Fruit fly (Drosophila melanogaster): ENCODE results near the gene CG14377.
A peak's percentile ranks its signal among the peaks of the same experiment; 100 is the strongest.

Gene CG14377

dm6 chr3R:13364175-13365174 is 33.2 kb upstream of the CG14377 start, which contains the start of gene Dic1 (continued):
- peak; percentile 66 for TF ChIP-seq fkh (GFP tag; optimal IDR thresholded peaks at IDR 0.05)
- peak; percentile 96 for TF ChIP-seq CG8119 (GFP tag; IDR thresholded peaks at IDR 0.05)
- peak; percentile 79 for TF ChIP-seq CG1621 (tag; optimal IDR thresholded peaks at IDR 0.05)
- TF ChIP-seq Sox14 (GFP tag; optimal IDR thresholded peaks at IDR 0.05), result peak; percentile 96
- peak; percentile 78 to 98 for TF ChIP-seq salr (GFP tag; optimal IDR thresholded peaks at IDR 0.05)
- peak; percentile 93 for TF ChIP-seq Ets21C (GFP tag; optimal IDR thresholded peaks at IDR 0.05)
- peak; percentile 85 for TF ChIP-seq fd85E (GFP tag; optimal IDR thresholded peaks at IDR 0.05)
- TF ChIP-seq CG8632 (GFP tag; optimal IDR thresholded peaks at IDR 0.05), result peak; percentile 98
- TF ChIP-seq fd59A (GFP tag; optimal IDR thresholded peaks at IDR 0.05), result peak; percentile 92
- TF ChIP-seq lz (GFP tag; optimal IDR thresholded peaks at IDR 0.05), result peak; percentile 97
- peak; percentile 95 for TF ChIP-seq CG6808 (GFP tag; optimal IDR thresholded peaks at IDR 0.05)
- TF ChIP-seq vri (GFP tag; optimal IDR thresholded peaks at IDR 0.05), result peak; percentile 87
- TF ChIP-seq CG6276 (GFP tag; optimal IDR thresholded peaks at IDR 0.05), result peak; percentile 98
- peak; percentile 100 for TF ChIP-seq Eip78C (GFP tag)
- peak; percentile 92 for TF ChIP-seq CG7368 (GFP tag; optimal IDR thresholded peaks at IDR 0.05)
- peak; percentile 87 for TF ChIP-seq Gug (GFP tag; IDR thresholded peaks at IDR 0.05)
- TF ChIP-seq Met (GFP tag; optimal IDR thresholded peaks at IDR 0.05), result peak; percentile 97
- peak; percentile 99 for TF ChIP-seq CG32006 (GFP tag; optimal IDR thresholded peaks at IDR 0.05)
- peak; percentile 95 for TF ChIP-seq dac (GFP tag; optimal IDR thresholded peaks at IDR 0.05)
- peak; percentile 89 for TF ChIP-seq Eip93F (GFP tag; optimal IDR thresholded peaks at IDR 0.05)
- peak; percentile 97 for TF ChIP-seq achi (GFP tag; optimal IDR thresholded peaks at IDR 0.05)

- TF ChIP-seq Eip93F (GFP tag; optimal IDR thresholded peaks at IDR 0.05) (no peak), esn (GFP tag; optimal IDR thresholded peaks at IDR 0.05) (peak; percentile 7), CG15336 (GFP tag; IDR thresholded peaks at IDR 0.05) (no peak), acj6 (GFP tag; optimal IDR thresholded peaks at IDR 0.05) (peak; percentile 9), vri (GFP tag; optimal IDR thresholded peaks at IDR 0.05) (peak; percentile 45), fkh (GFP tag; optimal IDR thresholded peaks at IDR 0.05) (peak; percentile 68), CG32006 (GFP tag; optimal IDR thresholded peaks at IDR 0.05) (peak; percentile 51), CG8632 (GFP tag; optimal IDR thresholded peaks at IDR 0.05) (peak; percentile 6), Hr4 (GFP tag; optimal IDR thresholded peaks at IDR 0.05) (peak; percentile 2), Eip78C (GFP tag) (peak; percentile 48), CG34406 (GFP tag; optimal IDR thresholded peaks at IDR 0.05) (peak; percentile 23), OdsH (GFP tag; optimal IDR thresholded peaks at IDR 0.05) (peak; percentile 5), spab (GFP tag; optimal IDR thresholded peaks at IDR 0.05) (no peak), topi (GFP tag; optimal IDR thresholded peaks at IDR 0.05) (peak; percentile 20)
Measured at dm6 chr3R:13365665-13366414, 31.8 kb upstream of the CG14377 start.

DNA sequence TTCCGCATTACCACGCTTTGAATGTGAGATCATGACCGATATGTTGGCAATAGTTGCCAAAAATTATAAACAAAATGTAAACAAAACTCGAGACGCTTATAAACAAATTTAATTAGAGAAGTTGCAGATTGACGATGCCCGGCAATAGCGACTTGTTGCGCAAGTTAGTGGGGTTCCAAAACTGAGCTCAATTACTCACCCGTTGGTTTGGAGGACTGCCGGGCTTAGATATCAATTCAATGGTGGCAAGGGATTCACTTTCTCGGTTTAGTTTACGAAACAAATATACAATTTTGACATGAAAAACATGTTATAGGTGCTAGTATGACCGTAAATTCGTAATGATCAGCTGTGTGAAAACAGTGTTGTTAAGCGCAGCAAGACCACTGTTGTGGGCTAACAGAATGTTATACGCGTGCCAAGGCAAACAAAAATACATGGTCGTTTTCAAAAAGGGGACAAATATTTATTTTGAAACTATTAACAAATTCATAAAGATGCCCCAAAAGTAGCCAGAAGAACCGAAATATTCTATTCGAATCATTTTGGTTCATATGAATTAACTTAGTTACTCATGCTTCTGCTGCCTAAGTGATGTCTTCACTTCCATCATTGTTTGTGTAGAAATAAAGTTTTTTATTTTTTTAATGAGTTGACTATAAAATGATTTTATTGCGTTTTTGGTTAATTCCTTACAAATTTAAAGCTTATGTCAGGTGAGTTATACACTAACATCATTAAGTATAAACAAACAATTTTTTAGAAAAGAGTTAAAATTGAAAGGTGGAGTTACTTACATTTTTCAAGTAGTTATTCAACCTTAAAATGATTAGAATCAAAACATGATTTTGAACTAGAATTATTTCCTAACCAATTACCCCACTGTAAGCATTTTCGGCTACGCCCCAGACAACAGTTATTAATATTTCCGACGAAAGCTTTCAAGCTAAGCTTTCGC is 30.8 kb upstream of the CG14377 start, which contains the start of gene Elp6:
TSS of gene Elp6 (minus strand) at position 350 of the 958 bp plus-strand sequence.
- TF ChIP-seq fd85E (GFP tag; optimal IDR thresholded peaks at IDR 0.05), result no peak
- TF ChIP-seq Eip75B (GFP tag; optimal IDR thresholded peaks at IDR 0.05), result peak; percentile 90
- TF ChIP-seq eg (GFP tag; IDR thresholded peaks at IDR 0.05), result peak; percentile 81
- TF ChIP-seq CG3032 (tag; optimal IDR thresholded peaks at IDR 0.05), result peak; percentile 66
- peak; percentile 95 for TF ChIP-seq Eip78C (GFP tag)
- TF ChIP-seq cyc (GFP tag; optimal IDR thresholded peaks at IDR 0.05), result peak; percentile 84
- peak; percentile 86 for TF ChIP-seq Sox15 (GFP tag; optimal IDR thresholded peaks at IDR 0.05)
- peak; percentile 28 for TF ChIP-seq CG1621 (tag; optimal IDR thresholded peaks at IDR 0.05)
- TF ChIP-seq CG6854 (GFP tag; optimal IDR thresholded peaks at IDR 0.05), result peak; percentile 31
- peak; percentile 90 for TF ChIP-seq CG31627 (GFP tag; optimal IDR thresholded peaks at IDR 0.05)
- TF ChIP-seq CG11902 (GFP tag; optimal IDR thresholded peaks at IDR 0.05), result peak; percentile 75
- peak; percentile 73 for TF ChIP-seq CG6163 (GFP tag; IDR thresholded peaks at IDR 0.05)
- TF ChIP-seq CG3919 (GFP tag; optimal IDR thresholded peaks at IDR 0.05), result peak; percentile 86
- TF ChIP-seq CG10631 (GFP tag; optimal IDR thresholded peaks at IDR 0.05), result peak; percentile 88
- peak; percentile 86 for TF ChIP-seq Sox14 (GFP tag; optimal IDR thresholded peaks at IDR 0.05)
- TF ChIP-seq Hr39 (GFP tag; optimal IDR thresholded peaks at IDR 0.05), result peak; percentile 87
- TF ChIP-seq achi (GFP tag; optimal IDR thresholded peaks at IDR 0.05), result peak; percentile 85
- peak; percentile 58 for TF ChIP-seq vri (GFP tag; optimal IDR thresholded peaks at IDR 0.05)
- peak; percentile 88 for TF ChIP-seq lz (GFP tag; optimal IDR thresholded peaks at IDR 0.05)
